Fruit fly (Drosophila melanogaster): ENCODE measurements around the gene CG6511.

DNA sequence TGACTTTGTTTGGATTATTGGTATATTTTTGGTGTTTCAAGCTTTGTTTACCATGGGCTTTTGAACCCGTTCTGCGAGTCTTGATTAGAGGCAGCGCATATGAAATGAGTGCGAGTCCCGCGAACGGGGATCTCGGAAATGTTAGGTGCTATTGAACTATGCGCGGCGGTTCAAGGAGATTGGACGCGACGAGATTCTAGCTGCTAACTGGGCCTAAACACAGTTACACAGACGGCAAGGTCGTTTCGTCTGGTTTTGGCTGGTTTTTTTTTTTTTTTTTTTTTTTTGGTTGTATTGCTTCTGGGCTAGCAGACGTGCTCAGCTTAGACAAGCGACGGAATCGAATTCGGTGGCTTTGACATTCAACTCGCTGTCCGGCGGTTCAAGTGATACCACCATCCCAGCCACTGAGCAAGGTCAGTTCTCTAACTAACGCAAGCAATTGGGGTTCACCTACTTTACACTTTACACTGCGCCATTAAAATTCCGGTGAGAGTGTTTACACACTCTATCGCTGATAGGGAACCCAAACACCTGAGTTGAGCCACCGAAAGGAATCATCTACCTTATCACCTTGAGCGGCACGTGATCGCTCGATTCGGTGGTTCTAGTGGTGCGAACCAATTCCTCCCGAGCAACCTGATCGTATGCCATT, 39.1 kb upstream of the CG6511 start:
- TF ChIP-seq CG7045 (GFP tag; optimal IDR thresholded peaks at IDR 0.05) = no peak
- TF ChIP-seq cic (GFP tag; optimal IDR thresholded peaks at IDR 0.05) = no peak
- no peak for TF ChIP-seq pad (GFP tag; optimal IDR thresholded peaks at IDR 0.05)
- TF ChIP-seq kay (GFP tag; ENCODE audit: borderline replicate concordance) = no peak
- TF ChIP-seq CG11617 (GFP tag; optimal IDR thresholded peaks at IDR 0.05) = no peak
